Fruit fly (Drosophila melanogaster) whole organism, embryonic: ENCODE data around the gene CG15530.

Experiments used
- Abd-B ChIP-seq: fragments of 200-800 bp; sonication (Bioruptor generic); optimal IDR thresholded peaks from 2 replicates; lab custom pipeline; 2018; ENCODE audit warnings: missing biosample characterization, mild to moderate bottlenecking, missing genetic modification characterization, moderate library complexity
- Blimp-1 ChIP-seq: fragments of 200-800 bp; sonication (Bioruptor generic); optimal IDR thresholded peaks from 3 replicates; lab custom pipeline; 2018; ENCODE audit warnings: missing biosample characterization, missing genetic modification characterization, mild to moderate bottlenecking, moderate library complexity, missing genetic modification reagents
- CG12219 ChIP-seq: fragments of 200-800 bp; sonication (Bioruptor generic); optimal IDR thresholded peaks from 3 replicates; lab custom pipeline; 2018; ENCODE audit warnings: missing biosample characterization, mild to moderate bottlenecking, missing genetic modification characterization
- CG12942 ChIP-seq: fragments of 200-800 bp; sonication (Bioruptor generic); optimal IDR thresholded peaks from 3 replicates; lab custom pipeline; 2016; ENCODE audit warnings: missing biosample characterization, missing genetic modification characterization
- CG14710 ChIP-seq: fragments of 200-800 bp; sonication (Bioruptor generic); optimal IDR thresholded peaks from 3 replicates; lab custom pipeline; 2019; ENCODE audit warnings: missing biosample characterization, mild to moderate bottlenecking, missing genetic modification characterization, moderate library complexity
- CG15073 ChIP-seq: fragments of 200-800 bp; sonication (Bioruptor generic); optimal IDR thresholded peaks from 2 replicates; lab custom pipeline; 2016; ENCODE audit warnings: missing biosample characterization, missing genetic modification characterization
- CG17361 ChIP-seq: fragments of 200-800 bp; sonication (Bioruptor generic); IDR thresholded peaks from 3 replicates; pipeline ENCODE4 v1.3.6; 2022; ENCODE audit warnings: missing biosample characterization, missing genetic modification characterization
- CG3065 ChIP-seq: fragments of 200-800 bp; sonication (Bioruptor generic); optimal IDR thresholded peaks from 2 replicates; lab custom pipeline; 2016; ENCODE audit warnings: missing biosample characterization, missing genetic modification characterization
- CG34422 ChIP-seq: fragments of 200-800 bp; sonication (Bioruptor generic); IDR thresholded peaks from 3 replicates; pipeline ENCODE4 v1.3.6; 2022; ENCODE audit warnings: missing biosample characterization, missing genetic modification characterization
- CG6689 ChIP-seq: fragments of 200-800 bp; sonication (Bioruptor generic); IDR thresholded peaks from 2 replicates; pipeline ENCODE4 v1.3.6; 2022; ENCODE audit warnings: missing biosample characterization, missing genetic modification characterization
- CTCF ChIP-seq: fragments of 200-800 bp; sonication (Bioruptor generic); optimal IDR thresholded peaks from 2 replicates; lab custom pipeline; 2017; ENCODE audit warnings: missing biosample characterization, mild to moderate bottlenecking, missing genetic modification characterization, moderate library complexity
- Camta ChIP-seq: fragments of 200-800 bp; sonication (Bioruptor generic); optimal IDR thresholded peaks from 2 replicates; lab custom pipeline; 2016; ENCODE audit warnings: missing biosample characterization, missing genetic modification characterization
- D ChIP-seq, 2 experiments: fragments of 200-800 bp in 1 of 2; fragments of >200 bp in 1 of 2; sonication (Bioruptor generic) in 1 of 2; optimal IDR thresholded peaks; 2 replicates in 1 of 2; 3 replicates in 1 of 2; lab custom pipeline; 2017; ENCODE audit warnings: mild to moderate bottlenecking in 1 of 2, missing biosample characterization in 1 of 2, missing genetic modification characterization in 1 of 2, missing genetic modification reagents in 1 of 2
- Deaf1 ChIP-seq: fragments of 200-800 bp; optimal IDR thresholded peaks from 3 replicates; lab custom pipeline; 2019; ENCODE audit warnings: missing biosample characterization, mild to moderate bottlenecking, missing genetic modification characterization, moderate library complexity
- Dek ChIP-seq: fragments of 200-800 bp; sonication (Bioruptor generic); optimal IDR thresholded peaks from 3 replicates; lab custom pipeline; 2019; ENCODE audit warnings: missing biosample characterization, mild to moderate bottlenecking, missing genetic modification characterization, moderate library complexity
- Dip2 ChIP-seq: fragments of 200-800 bp; sonication (Bioruptor generic); IDR thresholded peaks from 2 replicates; pipeline ENCODE4 v1.3.6; 2022; ENCODE audit warnings: missing biosample characterization, missing genetic modification characterization
- Doc2 ChIP-seq: fragments of 200-800 bp; sonication (Bioruptor generic); IDR thresholded peaks from 2 replicates; pipeline ENCODE4 v1.3.6; 2022; ENCODE audit warnings: missing biosample characterization, missing genetic modification characterization
- Doc3 ChIP-seq: fragments of 200-800 bp; sonication (Bioruptor generic); IDR thresholded peaks from 3 replicates; pipeline ENCODE4 v1.3.6; 2022; ENCODE audit warnings: missing biosample characterization, missing genetic modification characterization; ENCODE audit not compliant: partially characterized antibody
- H2.0 ChIP-seq: fragments of 200-800 bp; sonication (Bioruptor generic); IDR thresholded peaks from 2 replicates; pipeline ENCODE4 v1.3.6; 2022; ENCODE audit warnings: missing biosample characterization, missing genetic modification characterization
- HHEX ChIP-seq: fragments of 200-800 bp; sonication (Bioruptor generic); optimal IDR thresholded peaks from 3 replicates; lab custom pipeline; 2017; ENCODE audit warnings: missing biosample characterization, mild to moderate bottlenecking, missing genetic modification characterization, missing genetic modification reagents
- Hr51 ChIP-seq, 2 experiments: fragments of 200-800 bp; sonication (Bioruptor generic); optimal IDR thresholded peaks; 2 replicates in 1 of 2; 3 replicates in 1 of 2; lab custom pipeline; 2016 to 2018; ENCODE audit warnings: missing biosample characterization in 2 of 2, missing genetic modification characterization in 2 of 2, mild to moderate bottlenecking in 1 of 2, moderate library complexity in 1 of 2
- Jarid2 ChIP-seq: fragments of 200-800 bp; sonication (Bioruptor generic); optimal IDR thresholded peaks from 3 replicates; lab custom pipeline; 2017; ENCODE audit warnings: mild to moderate bottlenecking, missing biosample characterization, missing genetic modification reagents, missing genetic modification characterization
- Lim3 ChIP-seq: fragments of 200-800 bp; sonication (Bioruptor generic); IDR thresholded peaks from 2 replicates; pipeline ENCODE4 v1.3.6; 2022; ENCODE audit warnings: missing biosample characterization, missing genetic modification characterization
- Lpt ChIP-seq: fragments of >200 bp; optimal IDR thresholded peaks from 2 replicates; lab custom pipeline; 2018; ENCODE audit warnings: missing biosample characterization, missing genetic modification characterization
- MTF-1 ChIP-seq: fragments of 200-800 bp; sonication (Bioruptor generic); optimal IDR thresholded peaks from 2 replicates; lab custom pipeline; 2018; ENCODE audit warnings: missing biosample characterization, mild to moderate bottlenecking, missing genetic modification characterization, borderline replicate concordance
- Nf-YA ChIP-seq: fragments of 200-800 bp; sonication (Bioruptor generic); IDR thresholded peaks from 2 replicates; pipeline ENCODE4 v1.3.6; 2022; ENCODE audit warnings: missing biosample characterization, missing genetic modification characterization
- Ptx1 ChIP-seq: fragments of 200-800 bp; sonication (Bioruptor generic); IDR thresholded peaks from 2 replicates; pipeline ENCODE4 v1.3.6; 2022; ENCODE audit warnings: missing biosample characterization, missing genetic modification characterization
- Side ChIP-seq: fragments of 200-800 bp; sonication (Bioruptor generic); optimal IDR thresholded peaks from 2 replicates; lab custom pipeline; 2016; ENCODE audit warnings: missing biosample characterization, missing genetic modification characterization
- Sin3A ChIP-seq: fragments of >200 bp; optimal IDR thresholded peaks from 2 replicates; lab custom pipeline; 2018
- Sry-β ChIP-seq: fragments of 200-800 bp; sonication (Bioruptor generic); optimal IDR thresholded peaks from 2 replicates; lab custom pipeline; 2018; ENCODE audit warnings: missing biosample characterization, mild to moderate bottlenecking, missing genetic modification characterization, moderate library complexity
- Sry-δ ChIP-seq: fragments of 200-800 bp; sonication (Bioruptor generic); optimal IDR thresholded peaks from 2 replicates; lab custom pipeline; 2016; ENCODE audit warnings: missing biosample characterization, missing genetic modification characterization
- Taf1 ChIP-seq: fragments of 200-800 bp; sonication (Bioruptor generic); IDR thresholded peaks from 2 replicates; pipeline ENCODE4 v1.3.6; 2022; ENCODE audit warnings: missing biosample characterization, missing genetic modification characterization
- Vsx1 ChIP-seq: fragments of 200-800 bp; sonication (Bioruptor generic); optimal IDR thresholded peaks from 2 replicates; lab custom pipeline; 2017; ENCODE audit warnings: missing biosample characterization, mild to moderate bottlenecking, missing genetic modification characterization, missing genetic modification reagents
- al ChIP-seq: fragments of 200-800 bp; sonication (Bioruptor generic); IDR thresholded peaks from 2 replicates; pipeline ENCODE4 v1.3.6; 2022; ENCODE audit warnings: missing biosample characterization, missing genetic modification characterization
- az2 ChIP-seq: fragments of 200-800 bp; sonication (Bioruptor generic); optimal IDR thresholded peaks from 3 replicates; lab custom pipeline; 2016; ENCODE audit warnings: missing biosample characterization, missing genetic modification characterization
- br ChIP-seq: fragments of >200 bp; optimal IDR thresholded peaks from 2 replicates; lab custom pipeline; 2017
- ci ChIP-seq: fragments of 200-800 bp; sonication (Bioruptor generic); IDR thresholded peaks from 3 replicates; pipeline ENCODE4 v1.3.6; 2022; ENCODE audit warnings: missing biosample characterization, missing genetic modification characterization
- dmrt99B ChIP-seq: fragments of 200-800 bp; sonication (Bioruptor generic); optimal IDR thresholded peaks from 2 replicates; lab custom pipeline; 2018; ENCODE audit warnings: missing biosample characterization, mild to moderate bottlenecking, missing genetic modification characterization, moderate library complexity
- en ChIP-seq: fragments of 200-800 bp; sonication (Bioruptor generic); optimal IDR thresholded peaks from 2 replicates; lab custom pipeline; 2016; ENCODE audit warnings: missing biosample characterization, missing genetic modification characterization
- kah ChIP-seq: fragments of 200-800 bp; sonication (Bioruptor generic); optimal IDR thresholded peaks from 2 replicates; lab custom pipeline; 2018; ENCODE audit warnings: missing biosample characterization, mild to moderate bottlenecking, missing genetic modification characterization
- klu ChIP-seq: fragments of 200-800 bp; sonication (Bioruptor generic); IDR thresholded peaks from 2 replicates; pipeline ENCODE4 v1.3.6; 2022; ENCODE audit warnings: missing biosample characterization, missing genetic modification characterization
- kni ChIP-seq: fragments of 200-800 bp; sonication (Bioruptor generic); optimal IDR thresholded peaks from 3 replicates; lab custom pipeline; 2017; ENCODE audit warnings: mild to moderate bottlenecking, missing biosample characterization, missing genetic modification reagents, missing genetic modification characterization
- lbe ChIP-seq: fragments of 200-800 bp; sonication (Bioruptor generic); optimal IDR thresholded peaks from 2 replicates; lab custom pipeline; 2016; ENCODE audit warnings: missing biosample characterization, mild to moderate bottlenecking, missing genetic modification characterization
- mld ChIP-seq: fragments of 200-800 bp; sonication (Bioruptor generic); IDR thresholded peaks from 3 replicates; pipeline ENCODE4 v1.3.6; 2022; ENCODE audit warnings: missing biosample characterization, missing genetic modification characterization; ENCODE audit not compliant: partially characterized antibody
- pros ChIP-seq: fragments of 200-800 bp; sonication (Bioruptor generic); optimal IDR thresholded peaks from 3 replicates; lab custom pipeline; 2019; ENCODE audit warnings: missing biosample characterization, mild to moderate bottlenecking, missing genetic modification characterization, moderate library complexity
- psq ChIP-seq: fragments of 200-800 bp; sonication (Bioruptor generic); optimal IDR thresholded peaks from 2 replicates; lab custom pipeline; 2017; ENCODE audit warnings: missing biosample characterization, missing genetic modification characterization
- rib ChIP-seq: fragments of 200-800 bp; sonication (Bioruptor generic); IDR thresholded peaks from 2 replicates; pipeline ENCODE4 v1.3.6; 2022; ENCODE audit warnings: missing biosample characterization, missing genetic modification characterization
- row ChIP-seq: fragments of 200-800 bp; sonication (Bioruptor generic); IDR thresholded peaks from 3 replicates; pipeline ENCODE4 v1.3.6; 2022; ENCODE audit warnings: missing biosample characterization, missing genetic modification characterization
- sim ChIP-seq: fragments of 200-800 bp; sonication (Bioruptor generic); IDR thresholded peaks from 2 replicates; pipeline ENCODE4 v1.3.6; 2022; ENCODE audit warnings: missing biosample characterization, missing genetic modification characterization
- stc ChIP-seq: fragments of 200-800 bp; sonication (Bioruptor generic); IDR thresholded peaks from 2 replicates; pipeline ENCODE4 v1.3.6; 2022; ENCODE audit warnings: missing biosample characterization, missing genetic modification characterization
- toy ChIP-seq: fragments of 200-800 bp; sonication (Bioruptor generic); IDR thresholded peaks from 2 replicates; pipeline ENCODE4 v1.3.6; 2022; ENCODE audit warnings: missing biosample characterization, missing genetic modification characterization
- unpg ChIP-seq: fragments of 200-800 bp; sonication (Bioruptor generic); optimal IDR thresholded peaks from 3 replicates; lab custom pipeline; 2018; ENCODE audit warnings: missing biosample characterization, mild to moderate bottlenecking, missing genetic modification characterization, moderate library complexity

The CG15530 gene

dm6 chr3R:30164162-30164561 lies 13.5 kb upstream of the CG15530 start (continued):
- TF ChIP-seq D (optimal IDR thresholded peaks at IDR 0.05; lab: Kevin White, UChicago) = no peak
- no peak for TF ChIP-seq D (GFP tag; optimal IDR thresholded peaks at IDR 0.05; lab: Kevin White, UChicago)
- no peak for TF ChIP-seq Taf1 (GFP tag; lab: Robert Waterston, UW)
- peak; percentile 63 for TF ChIP-seq Ptx1 (GFP tag; lab: Robert Waterston, UW)
- TF ChIP-seq toy (GFP tag; lab: Robert Waterston, UW) = no peak
- TF ChIP-seq CG3065 (GFP tag; lab: Kevin White, UChicago) = no peak
- peak; percentile 38 for TF ChIP-seq unpg (GFP tag; lab: Kevin White, UChicago)
- TF ChIP-seq HHEX (GFP tag; lab: Kevin White, UChicago) = no peak
- no peak; the same call in 2 of the 3 replicates for TF ChIP-seq CG34422 (GFP tag; lab: Robert Waterston, UW)
- no peak for TF ChIP-seq psq (GFP tag; lab: Kevin White, UChicago)
- TF ChIP-seq CTCF (GFP tag; lab: Kevin White, UChicago) = no peak
- 0 out of 2 replicates have a peak, but pooled peaks have one; percentile 30 for TF ChIP-seq H2.0
- no peak for TF ChIP-seq br
- no peak for TF ChIP-seq Lim3 (GFP tag; lab: Robert Waterston, UW)
- peak; percentile 19 for TF ChIP-seq CG12219
- TF ChIP-seq sim (GFP tag; lab: Robert Waterston, UW) = no peak
- no peak for TF ChIP-seq CG17361 (GFP tag; lab: Robert Waterston, UW)
- peak; percentile 64 for TF ChIP-seq dmrt99B (tag; lab: Kevin White, UChicago)
- peak; percentile 35 for TF ChIP-seq az2
- TF ChIP-seq Dek (tag; lab: Kevin White, UChicago) = no peak
- no peak for TF ChIP-seq mld
- no peak for TF ChIP-seq Dip2
- no peak for TF ChIP-seq en (GFP tag; lab: Kevin White, UChicago)
- peak; percentile 85 for TF ChIP-seq ci (GFP tag; lab: Robert Waterston, UW)
- no peak for TF ChIP-seq al (GFP tag; lab: Robert Waterston, UW)
- 0 out of 2 replicates have a peak, but pooled peaks have one; percentile 10 for TF ChIP-seq Nf-YA (GFP tag; lab: Robert Waterston, UW)
- no peak for TF ChIP-seq Lpt (GFP tag; lab: Kevin White, UChicago)
- no peak for TF ChIP-seq Jarid2 (GFP tag; lab: Kevin White, UChicago)
- TF ChIP-seq Deaf1 (tag; lab: Kevin White, UChicago) = no peak
- no peak for TF ChIP-seq Sin3A (lab: Kevin White, UChicago)
- no peak for TF ChIP-seq MTF-1 (GFP tag; lab: Kevin White, UChicago)
- TF ChIP-seq Vsx1 (GFP tag; lab: Kevin White, UChicago) = no peak
- TF ChIP-seq Doc3 = no peak
- TF ChIP-seq rib (GFP tag; lab: Robert Waterston, UW) = no peak
- no peak for TF ChIP-seq klu (GFP tag; lab: Robert Waterston, UW)
- no peak for TF ChIP-seq Abd-B
- no peak for TF ChIP-seq CG14710
- no peak for TF ChIP-seq kni
- TF ChIP-seq Sry-β (GFP tag; lab: Kevin White, UChicago) = no peak
- no peak for TF ChIP-seq lbe (GFP tag; lab: Kevin White, UChicago)
- peak; percentile 38; the same call in 1 of the 2 replicates for TF ChIP-seq CG6689 (GFP tag; lab: Robert Waterston, UW)
- TF ChIP-seq Sry-δ = no peak
- TF ChIP-seq Doc2 (GFP tag; lab: Robert Waterston, UW) = no peak
- TF ChIP-seq CG15073 = no peak
- TF ChIP-seq Camta = no peak
- peak in 1 of 2 experiments; percentile 49 for TF ChIP-seq Hr51 (GFP tag; optimal IDR thresholded peaks at IDR 0.05; lab: Kevin White, UChicago)
- no peak for TF ChIP-seq Side
- TF ChIP-seq row (GFP tag; lab: Robert Waterston, UW) = peak; percentile 54
- peak; percentile 52; the same call in 1 of the 2 replicates for TF ChIP-seq stc (GFP tag; lab: Robert Waterston, UW)
- TF ChIP-seq kah = no peak
- no peak for TF ChIP-seq pros (GFP tag; lab: Kevin White, UChicago)
- no peak for TF ChIP-seq CG12942 (GFP tag; lab: Kevin White, UChicago)
- TF ChIP-seq Blimp-1 (GFP tag; lab: Kevin White, UChicago) = peak; percentile 69
